Worm (Caenorhabditis elegans): ENCODE data around the gene T05A10.6.

ce11 chrX:10769232-10769738, 25.3 kb downstream of the T05A10.6 start, which contains the start of gene sma-9:
- TF ChIP-seq him-1 (tag; optimal IDR thresholded peaks at IDR 0.05): no peak
- no peak for TF ChIP-seq W03F9.2 (tag; optimal IDR thresholded peaks at IDR 0.05)
- no peak for TF ChIP-seq dao-5 (tag; optimal IDR thresholded peaks at IDR 0.05)
